Fruit fly (Drosophila melanogaster): ENCODE results near the gene CG43317.

The CG43317 gene

DNA sequence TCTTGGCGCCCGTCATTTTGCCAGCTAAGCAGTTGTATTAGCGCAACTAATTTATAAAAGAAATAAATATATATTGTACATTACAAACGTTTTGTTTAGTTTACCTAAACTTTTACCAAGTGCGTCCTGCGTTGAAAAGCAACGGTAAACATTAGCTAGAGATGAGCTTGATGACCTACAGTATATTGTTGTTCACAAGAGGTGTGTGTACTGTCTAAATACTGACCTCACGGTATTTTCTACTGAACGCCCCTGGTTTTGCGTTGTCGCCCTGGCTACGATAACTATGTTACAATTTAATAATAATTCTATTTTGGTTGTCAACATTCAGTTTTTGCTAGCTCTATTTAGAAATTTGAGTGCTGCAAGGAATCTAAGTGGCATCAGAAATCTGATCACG lies 41.8 kb downstream of the CG43317 start, which contains the start of gene Acyp2 (continued):
- no peak for TF ChIP-seq D (optimal IDR thresholded peaks at IDR 0.05)
- TF ChIP-seq D (GFP tag; optimal IDR thresholded peaks at IDR 0.05) = no peak
- TF ChIP-seq CG16779 (GFP tag; IDR thresholded peaks at IDR 0.05) = no peak
- peak; percentile 67 for TF ChIP-seq Bgb (GFP tag; IDR thresholded peaks at IDR 0.05; ENCODE audit: partially characterized antibody)
- no peak for TF ChIP-seq CG30431 (GFP tag; optimal IDR thresholded peaks at IDR 0.05)
- peak; percentile 10 for TF ChIP-seq lab (GFP tag; optimal IDR thresholded peaks at IDR 0.05)
- no peak for TF ChIP-seq btn (GFP tag; optimal IDR thresholded peaks at IDR 0.05)
- TF ChIP-seq Nf-YC (tag; optimal IDR thresholded peaks at IDR 0.05) = no peak
- TF ChIP-seq Ada2b (GFP tag; IDR thresholded peaks at IDR 0.05) = 0 out of 2 replicates have a peak, but pooled peaks have one; percentile 11
- peak; percentile 4 for TF ChIP-seq ems (GFP tag; optimal IDR thresholded peaks at IDR 0.05)
- no peak for TF ChIP-seq Sry-β (GFP tag; optimal IDR thresholded peaks at IDR 0.05)
- TF ChIP-seq grau (tag; optimal IDR thresholded peaks at IDR 0.05) = peak; percentile 31
- no peak for TF ChIP-seq CG4730 (GFP tag; IDR thresholded peaks at IDR 0.05)
- TF ChIP-seq nom (GFP tag; optimal IDR thresholded peaks at IDR 0.05) = no peak
- TF ChIP-seq CG17912 (GFP tag; optimal IDR thresholded peaks at IDR 0.05) = no peak
- TF ChIP-seq hb (GFP tag; IDR thresholded peaks at IDR 0.05; ENCODE audit: partially characterized antibody) = no peak
- no peak for TF ChIP-seq CG5245 (GFP tag; optimal IDR thresholded peaks at IDR 0.05)
- no peak for TF ChIP-seq CG2889 (GFP tag; IDR thresholded peaks at IDR 0.05)
- peak; percentile 47 for TF ChIP-seq CG14710 (tag; optimal IDR thresholded peaks at IDR 0.05)
- TF ChIP-seq z (GFP tag; IDR thresholded peaks at IDR 0.05) = no peak
- TF ChIP-seq ftz-f1 (GFP tag; optimal IDR thresholded peaks at IDR 0.05) = no peak
- no peak for TF ChIP-seq aop (GFP tag; IDR thresholded peaks at IDR 0.05)
- no peak for TF ChIP-seq NC2α (GFP tag; optimal IDR thresholded peaks at IDR 0.05)
- peak; percentile 36; the same call in 1 of the 4 replicates for TF ChIP-seq Gug (GFP tag; IDR thresholded peaks at IDR 0.05)
- no peak for TF ChIP-seq ase (GFP tag; IDR thresholded peaks at IDR 0.05)
- TF ChIP-seq Dip3 (GFP tag; optimal IDR thresholded peaks at IDR 0.05) = no peak
- TF ChIP-seq Abd-B (GFP tag; optimal IDR thresholded peaks at IDR 0.05) = no peak
- peak; percentile 28 for TF ChIP-seq CG12942 (GFP tag; optimal IDR thresholded peaks at IDR 0.05)
- TF ChIP-seq Atf3 (GFP tag; optimal IDR thresholded peaks at IDR 0.05) = no peak
- TF ChIP-seq br (optimal IDR thresholded peaks at IDR 0.05) = no peak
- TF ChIP-seq Dip2 (GFP tag; IDR thresholded peaks at IDR 0.05) = no peak
- no peak for TF ChIP-seq org-1 (GFP tag; optimal IDR thresholded peaks at IDR 0.05)
- TF ChIP-seq Max (GFP tag; optimal IDR thresholded peaks at IDR 0.05) = peak; percentile 34
- peak; percentile 31 for TF ChIP-seq CG15601 (tag; optimal IDR thresholded peaks at IDR 0.05)
- TF ChIP-seq maf-S (GFP tag; optimal IDR thresholded peaks at IDR 0.05) = no peak
- TF ChIP-seq CG10147 (GFP tag; optimal IDR thresholded peaks at IDR 0.05) = no peak
- TF ChIP-seq CG9817 (tag; optimal IDR thresholded peaks at IDR 0.05) = peak; percentile 0
- no peak for TF ChIP-seq gcm2 (GFP tag; optimal IDR thresholded peaks at IDR 0.05)
- no peak for TF ChIP-seq sima (GFP tag; optimal IDR thresholded peaks at IDR 0.05)
- 0 out of 2 replicates have a peak, but pooled peaks have one; percentile 6 for TF ChIP-seq CG32772 (GFP tag; IDR thresholded peaks at IDR 0.05)
- no peak; the same call in 2 of the 3 replicates for TF ChIP-seq tgo (GFP tag; IDR thresholded peaks at IDR 0.05)
- no peak for TF ChIP-seq ssp (GFP tag; IDR thresholded peaks at IDR 0.05)
- TF ChIP-seq CG11456 (GFP tag; IDR thresholded peaks at IDR 0.05) = 0 out of 3 replicates have a peak, but pooled peaks have one; percentile 44
- no peak for TF ChIP-seq CG4360 (GFP tag; IDR thresholded peaks at IDR 0.05)
- no peak for TF ChIP-seq Ravus (GFP tag; IDR thresholded peaks at IDR 0.05)
- peak; percentile 29 for TF ChIP-seq CG8944 (GFP tag; optimal IDR thresholded peaks at IDR 0.05)
- TF ChIP-seq CG11504 (tag; optimal IDR thresholded peaks at IDR 0.05) = peak; percentile 44
- peak; percentile 48 for TF ChIP-seq CoRest (tag; optimal IDR thresholded peaks at IDR 0.05)
- no peak for TF ChIP-seq CG2202 (tag; optimal IDR thresholded peaks at IDR 0.05)
- no peak for TF ChIP-seq Tbp (GFP tag; optimal IDR thresholded peaks at IDR 0.05)
- no peak for TF ChIP-seq CG43689 (GFP tag; IDR thresholded peaks at IDR 0.05)
- TF ChIP-seq CG31441 (GFP tag; IDR thresholded peaks at IDR 0.05) = no peak
- no peak for TF ChIP-seq Mrtf (GFP tag; IDR thresholded peaks at IDR 0.05)

All from whole organism, embryonic.